Fruit fly (Drosophila melanogaster): Measurements from ENCODE around the gene mesh.

mesh gene

DNA sequence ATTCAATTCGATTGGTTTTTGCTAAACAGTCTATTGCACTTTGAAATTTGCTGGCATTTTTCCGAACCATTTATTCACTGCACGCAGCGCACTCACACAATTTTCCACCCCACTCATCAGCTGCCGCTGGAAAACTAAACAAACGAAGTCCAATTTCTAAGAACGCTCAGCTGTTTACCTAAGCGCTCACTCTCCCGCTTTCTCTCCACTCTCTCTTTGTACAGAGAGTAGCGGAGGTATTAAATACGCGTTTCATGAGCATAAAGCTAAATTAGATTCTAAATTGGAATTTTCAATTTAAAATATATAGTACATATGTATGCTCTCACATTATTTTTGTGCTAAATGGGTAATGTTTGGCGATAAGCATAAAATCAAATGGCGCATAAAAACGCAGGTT is 26.6 kb downstream of the mesh start, which contains the start of gene stops (continued):
- TF ChIP-seq en (GFP tag; optimal IDR thresholded peaks at IDR 0.05) (no peak), ci (GFP tag; IDR thresholded peaks at IDR 0.05) (peak; percentile 76), salm (tag; optimal IDR thresholded peaks at IDR 0.05) (peak; percentile 7), CG5180 (GFP tag; optimal IDR thresholded peaks at IDR 0.05) (no peak), repo (GFP tag; optimal IDR thresholded peaks at IDR 0.05) (no peak), CG4730 (GFP tag; IDR thresholded peaks at IDR 0.05) (no peak), CG8924 (tag; optimal IDR thresholded peaks at IDR 0.05) (no peak), CG6683 (GFP tag; optimal IDR thresholded peaks at IDR 0.05) (no peak), MBD-R2 (GFP tag; IDR thresholded peaks at IDR 0.05) (no peak; the same call in 1 of the 2 replicates), CG7745 (tag; optimal IDR thresholded peaks at IDR 0.05) (no peak), HLH54F (GFP tag; optimal IDR thresholded peaks at IDR 0.05) (no peak), Doc3 (GFP tag; IDR thresholded peaks at IDR 0.05; ENCODE audit: partially characterized antibody) (no peak), CG18619 (GFP tag; optimal IDR thresholded peaks at IDR 0.05) (peak; percentile 11), CG2116 (GFP tag; optimal IDR thresholded peaks at IDR 0.05) (peak; percentile 5), her (GFP tag; optimal IDR thresholded peaks at IDR 0.05) (no peak), Hr39 (optimal IDR thresholded peaks at IDR 0.05) (no peak), Poxn (GFP tag; IDR thresholded peaks at IDR 0.05) (no peak), CG17568 (GFP tag; optimal IDR thresholded peaks at IDR 0.05) (peak; percentile 47), mld (GFP tag; IDR thresholded peaks at IDR 0.05; ENCODE audit: partially characterized antibody) (no peak), ap (GFP tag; IDR thresholded peaks at IDR 0.05) (no peak), CG15479 (GFP tag; optimal IDR thresholded peaks at IDR 0.05) (no peak), Vsx1 (GFP tag; optimal IDR thresholded peaks at IDR 0.05) (peak; percentile 11), p53 (GFP tag; optimal IDR thresholded peaks at IDR 0.05) (peak; percentile 15), C15 (GFP tag; IDR thresholded peaks at IDR 0.05) (no peak), Mad (GFP tag; optimal IDR thresholded peaks at IDR 0.05) (no peak), CG9876 (GFP tag; optimal IDR thresholded peaks at IDR 0.05) (peak; percentile 5), CG10366 (GFP tag; IDR thresholded peaks at IDR 0.05) (no peak; the same call in 1 of the 2 replicates), CG12104 (GFP tag; optimal IDR thresholded peaks at IDR 0.05) (no peak), bbx (GFP tag; IDR thresholded peaks at IDR 0.05; ENCODE audit: partially characterized antibody) (no peak), chif (GFP tag; optimal IDR thresholded peaks at IDR 0.05) (no peak), prd (optimal IDR thresholded peaks at IDR 0.05) (no peak), prd (GFP tag; IDR thresholded peaks at IDR 0.05) (no peak), E2f1 (GFP tag; IDR thresholded peaks at IDR 0.05) (0 out of 2 replicates have a peak, but pooled peaks have one; percentile 20), CG5953 (GFP tag; IDR thresholded peaks at IDR 0.05) (0 out of 2 replicates have a peak, but pooled peaks have one; percentile 49), Dfd (GFP tag; optimal IDR thresholded peaks at IDR 0.05) (no peak), HLH4C (GFP tag; IDR thresholded peaks at IDR 0.05; ENCODE audit: partially characterized antibody) (no peak), chm (GFP tag; IDR thresholded peaks at IDR 0.05) (peak; percentile 74), CG1647 (GFP tag; optimal IDR thresholded peaks at IDR 0.05) (peak; percentile 6), BtbVII (GFP tag; optimal IDR thresholded peaks at IDR 0.05) (no peak), sens (GFP tag) (peak; percentile 90), Mrtf (GFP tag; IDR thresholded peaks at IDR 0.05) (no peak), ttk (GFP tag; IDR thresholded peaks at IDR 0.05) (peak; percentile 23; the same call in 1 of the 2 replicates), ranshi (GFP tag; IDR thresholded peaks at IDR 0.05) (peak; percentile 43; the same call in 1 of the 2 replicates), CG3847 (GFP tag; IDR thresholded peaks at IDR 0.05) (no peak), CG10321 (GFP tag; IDR thresholded peaks at IDR 0.05) (no peak), Spps (tag; optimal IDR thresholded peaks at IDR 0.05) (no peak), oc (tag; optimal IDR thresholded peaks at IDR 0.05) (no peak), otp (GFP tag; IDR thresholded peaks at IDR 0.05) (no peak), CG15514 (GFP tag; optimal IDR thresholded peaks at IDR 0.05) (peak; percentile 22), cg (GFP tag; optimal IDR thresholded peaks at IDR 0.05) (no peak), CG10565 (GFP tag; optimal IDR thresholded peaks at IDR 0.05) (no peak), CG9817 (tag; optimal IDR thresholded peaks at IDR 0.05) (no peak)
